Worm (Caenorhabditis elegans): ENCODE results near the gene ZK354.7.

DNA sequence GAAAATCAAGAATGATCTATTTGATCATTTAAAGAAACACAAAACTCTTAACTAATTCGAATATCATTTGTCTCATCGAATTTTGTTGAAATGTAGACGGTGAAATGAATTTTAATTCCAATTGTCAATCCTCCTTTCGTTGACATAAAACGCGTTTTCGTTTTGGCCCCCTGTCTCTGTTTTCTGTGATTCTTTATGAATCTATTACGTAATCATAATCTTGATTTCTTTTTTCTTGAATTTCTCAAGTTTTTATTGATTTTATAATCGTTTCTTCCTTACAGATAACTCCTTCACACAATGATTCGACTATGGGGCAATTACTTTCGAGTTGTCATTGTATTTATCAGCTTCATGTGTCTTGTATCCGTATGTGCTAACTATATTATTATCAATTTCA is 29.2 kb upstream of the ZK354.7 start, which contains the start of gene Y4C6B.3:
- TF ChIP-seq T22C8.4 (GFP tag; IDR thresholded peaks at IDR 0.05): no peak
- no peak for TF ChIP-seq ztf-23 (GFP tag; IDR thresholded peaks at IDR 0.05)
- TF ChIP-seq flt-1 (GFP tag; IDR thresholded peaks at IDR 0.05): no peak
- TF ChIP-seq med-1 (GFP tag; optimal IDR thresholded peaks at IDR 0.05; ENCODE audit: insufficient read depth): no peak
